2 fruit fly cellular contexts compared by ENCODE assay signal in the genomic region with DNA sequence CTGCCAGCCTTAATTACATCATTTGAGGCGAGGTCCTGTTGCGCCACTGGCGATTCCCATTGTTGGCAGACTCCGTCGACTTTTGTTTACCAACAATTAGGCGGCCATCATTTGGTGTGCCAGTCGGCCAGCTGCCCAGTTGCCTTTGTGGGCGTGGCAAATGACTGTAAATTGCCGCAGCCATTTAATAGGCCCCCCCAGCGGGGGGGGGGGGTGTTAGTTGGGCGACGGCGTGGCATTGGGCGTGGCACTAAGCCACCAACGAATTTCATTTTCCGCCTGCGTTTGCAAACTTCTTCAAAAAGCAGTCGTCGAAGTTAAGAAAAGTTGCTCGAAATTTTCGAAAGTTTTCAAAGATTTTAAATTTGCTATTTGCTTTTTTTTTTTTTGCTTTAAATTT.
TF ChIP-seq lines count a peak whose summit lies in the region.

No protein-coding gene starts in this region.

- TF ChIP-seq CTCF in whole organism, embryonic (GFP tag; optimal IDR thresholded peaks at IDR 0.05; lab: Kevin White, UChicago): no peak

TF ChIP-seq in whole organism, embryonic, 481 proteins besides CTCF, POLR2A, EP300 and RAD21:
- TF ChIP-seq CG8290 (GFP tag; optimal IDR thresholded peaks at IDR 0.05; lab: Kevin White, UChicago) (no peak), CG8290 (tag; optimal IDR thresholded peaks at IDR 0.05; lab: Kevin White, UChicago) (no peak), scrt (GFP tag; optimal IDR thresholded peaks at IDR 0.05; lab: Kevin White, UChicago) (peak; percentile 2), insv (GFP tag; optimal IDR thresholded peaks at IDR 0.05; lab: Kevin White, UChicago) (no peak), Hr39 (optimal IDR thresholded peaks at IDR 0.05; lab: Kevin White, UChicago) (peak; percentile 47), kay (GFP tag; optimal IDR thresholded peaks at IDR 0.05; lab: Kevin White, UChicago) (no peak)

TF ChIP-seq in whole organism, wandering third instar larva, 38 proteins besides CTCF, POLR2A, EP300 and RAD21:
- TF ChIP-seq lola (GFP tag; optimal IDR thresholded peaks at IDR 0.05; lab: Kevin White, UChicago) (no peak), Dfd (GFP tag; optimal IDR thresholded peaks at IDR 0.05; lab: Kevin White, UChicago) (peak; percentile 91)
